Fruit fly (Drosophila melanogaster): ENCODE measurements around the gene CG17648.

DNA sequence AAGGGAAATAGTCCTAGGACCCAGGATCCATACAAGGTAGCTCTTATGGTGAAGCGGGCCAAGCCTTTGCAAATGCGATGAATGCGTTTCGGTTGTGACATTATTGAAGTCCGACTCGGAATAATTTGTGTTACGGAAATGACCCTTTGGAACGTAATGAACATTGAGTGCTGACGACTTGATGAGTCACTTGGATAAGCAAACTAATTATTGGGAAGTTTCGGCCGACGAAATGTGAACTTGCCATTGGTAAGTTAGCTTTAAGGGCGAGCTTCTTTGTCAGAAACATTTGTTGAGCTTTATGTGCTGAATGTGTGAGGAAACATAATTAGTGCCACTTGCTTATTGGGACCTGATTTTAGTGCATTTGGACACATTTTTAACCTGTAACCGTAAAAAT is 42.7 kb downstream of the CG17648 start, which contains the start of gene Gr22a:
- TF ChIP-seq CTCF (optimal IDR thresholded peaks at IDR 0.05) (no peak), CG8478 (optimal IDR thresholded peaks at IDR 0.05) (no peak)

Data from S2 (cell line).